Worm (Caenorhabditis elegans) whole organism, early embryonic: ENCODE data around the gene fbxc-23.

Experiments used
- B0310.2 ChIP-seq: sonication (generic microtip); optimal IDR thresholded peaks from 2 replicates; lab custom pipeline; 2016; ENCODE audit warnings: mild to moderate bottlenecking, missing genetic modification characterization, missing compliant biosample characterization
- F13C5.2 ChIP-seq: sonication (generic microtip); optimal IDR thresholded peaks from 2 replicates; lab custom pipeline; 2017; ENCODE audit warnings: mild to moderate bottlenecking, missing genetic modification characterization, inconsistent platforms, missing compliant biosample characterization
- aly-1 ChIP-seq: sonication (generic microtip); optimal IDR thresholded peaks from 2 replicates; lab custom pipeline; 2016; ENCODE audit warnings: missing genetic modification characterization, missing compliant biosample characterization
- ama-1 ChIP-seq: fragments of 150-350 bp; optimal IDR thresholded peaks from 2 replicates; lab custom pipeline; 2014
- ceh-13 ChIP-seq: fragments of 200-800 bp; sonication (Bioruptor generic); optimal IDR thresholded peaks from 2 replicates; lab custom pipeline; 2018; ENCODE audit warnings: mild to moderate bottlenecking, missing genetic modification characterization, missing compliant biosample characterization
- ceh-36 ChIP-seq: sonication (generic microtip); optimal IDR thresholded peaks from 2 replicates; lab custom pipeline; 2016; ENCODE audit warnings: missing genetic modification characterization, inconsistent platforms, missing compliant biosample characterization
- ets-7 ChIP-seq: sonication (generic microtip); optimal IDR thresholded peaks from 2 replicates; lab custom pipeline; 2016; ENCODE audit warnings: missing genotype, missing genetic modification characterization, missing compliant biosample characterization
- flt-1 ChIP-seq: fragments of 200-800 bp; sonication (Bioruptor generic); IDR thresholded peaks from 2 replicates; pipeline ENCODE4 v1.3.6; 2022; ENCODE audit warnings: missing genetic modification characterization, missing compliant biosample characterization
- hmbx-1 ChIP-seq: sonication (generic microtip); optimal IDR thresholded peaks from 2 replicates; lab custom pipeline; 2016; ENCODE audit warnings: mild to moderate bottlenecking, missing genetic modification characterization, missing compliant biosample characterization
- hmg-4 ChIP-seq: fragments of 200-800 bp; sonication (Bioruptor generic); optimal IDR thresholded peaks from 2 replicates; lab custom pipeline; 2018; ENCODE audit warnings: mild to moderate bottlenecking, missing genetic modification characterization, missing compliant biosample characterization
- hnd-1 ChIP-seq: sonication (generic microtip); optimal IDR thresholded peaks from 2 replicates; lab custom pipeline; 2016; ENCODE audit warnings: missing genetic modification characterization, missing compliant biosample characterization
- pes-1 ChIP-seq: fragments of 200-800 bp; sonication (Bioruptor generic); IDR thresholded peaks from 2 replicates; pipeline ENCODE4 v1.3.6; 2022; ENCODE audit warnings: missing genetic modification reagents, missing genetic modification characterization, missing compliant biosample characterization
- scrt-1 ChIP-seq: fragments of 200-800 bp; sonication (Bioruptor generic); IDR thresholded peaks from 2 replicates; pipeline ENCODE4 v1.3.6; 2022; ENCODE audit warnings: missing genetic modification characterization, missing compliant biosample characterization
- sea-1 ChIP-seq: fragments of 200-800 bp; sonication (Bioruptor generic); conservative IDR thresholded peaks from 2 replicates; pipeline ENCODE4 v1.3.6; 2022; ENCODE audit warnings: missing genetic modification characterization, missing compliant biosample characterization
- tbx-11 ChIP-seq: fragments of 200-800 bp; sonication (Bioruptor generic); IDR thresholded peaks from 2 replicates; pipeline ENCODE4 v1.3.6; 2022; ENCODE audit warnings: missing genetic modification characterization, missing compliant biosample characterization
- tbx-37 ChIP-seq: fragments of 200-800 bp; sonication (Bioruptor generic); conservative IDR thresholded peaks from 2 replicates; pipeline ENCODE4 v1.3.6; 2022; ENCODE audit warnings: missing genetic modification reagents, missing genetic modification characterization, missing compliant biosample characterization
- tra-4 ChIP-seq: sonication (generic microtip); optimal IDR thresholded peaks from 2 replicates; lab custom pipeline; 2017; ENCODE audit warnings: missing genetic modification characterization, missing compliant biosample characterization

fbxc-23 gene

DNA sequence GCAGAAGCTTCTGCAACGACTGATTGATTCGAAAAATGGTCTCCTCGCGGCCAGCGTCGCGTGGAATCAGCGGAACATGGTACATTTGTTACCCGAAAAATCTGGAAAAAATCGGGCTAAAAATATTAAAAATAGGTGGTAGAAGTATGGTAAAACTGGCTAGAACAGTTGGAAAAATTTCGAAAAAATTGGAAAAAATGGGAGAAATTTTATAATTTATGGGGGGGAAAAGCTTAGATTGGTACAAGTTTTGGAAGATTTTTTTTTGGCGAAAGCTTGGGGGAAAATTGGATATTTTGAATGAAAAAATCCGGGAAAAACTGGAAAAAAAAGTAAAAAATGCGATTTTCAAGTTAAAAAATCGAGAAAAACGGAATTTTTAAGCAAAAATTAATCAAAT, 48.8 kb downstream of the fbxc-23 start, which contains the start of gene ddl-2:
TSS of gene ddl-2 (minus strand) at position 101 of the 400 bp plus-strand sequence.
- TF ChIP-seq ceh-36 (tag; lab: Kevin White, UChicago) (no peak), scrt-1 (no peak), aly-1 (tag; lab: Kevin White, UChicago) (no peak), hmg-4 (no peak), F13C5.2 (no peak), hmbx-1 (tag; lab: Kevin White, UChicago) (no peak), sea-1 (GFP tag; lab: Robert Waterston, UW) (no peak), tbx-11 (GFP tag; lab: Robert Waterston, UW) (no peak), hnd-1 (tag; lab: Kevin White, UChicago) (no peak), ets-7 (no peak), ceh-13 (no peak), pes-1 (no peak), tbx-37 (GFP tag; lab: Robert Waterston, UW) (no peak), B0310.2 (tag; lab: Kevin White, UChicago) (no peak), flt-1 (GFP tag; lab: Robert Waterston, UW) (no peak), tra-4 (tag; lab: Kevin White, UChicago) (no peak), ama-1 (lab: Kevin White, UChicago) (no peak)
